Fruit fly (Drosophila melanogaster) whole organism, embryonic: Measurements from ENCODE around the gene superdeath.
A peak's percentile ranks its signal among the peaks of the same experiment; 100 is the strongest.

ENCODE experiments used
- CG11247 ChIP-seq: fragments of 200-800 bp; sonication (Bioruptor generic); IDR thresholded peaks from 2 replicates; pipeline ENCODE4 v1.3.6; 2022; ENCODE audit warnings: missing biosample characterization, missing genetic modification characterization
- CG12071 ChIP-seq: fragments of 200-800 bp; sonication (Bioruptor generic); optimal IDR thresholded peaks from 3 replicates; lab custom pipeline; 2018; ENCODE audit warnings: missing biosample characterization, mild to moderate bottlenecking, missing genetic modification characterization
- CG15269 ChIP-seq: fragments of 200-800 bp; sonication (Bioruptor generic); optimal IDR thresholded peaks from 2 replicates; lab custom pipeline; 2018; ENCODE audit warnings: missing biosample characterization, mild to moderate bottlenecking, missing genetic modification characterization, moderate library complexity
- CG15514 ChIP-seq: fragments of 200-800 bp; sonication (Bioruptor generic); optimal IDR thresholded peaks from 3 replicates; lab custom pipeline; 2017; ENCODE audit warnings: missing biosample characterization, missing genetic modification characterization, mild to moderate bottlenecking, moderate library complexity, missing genetic modification reagents
- CG16779 ChIP-seq: fragments of 200-800 bp; sonication (Bioruptor generic); IDR thresholded peaks from 2 replicates; pipeline ENCODE4 v1.3.6; 2022; ENCODE audit warnings: missing biosample characterization, missing genetic modification characterization
- CG18599 ChIP-seq: fragments of 200-800 bp; sonication (Bioruptor generic); optimal IDR thresholded peaks from 3 replicates; lab custom pipeline; 2017; ENCODE audit warnings: missing biosample characterization, missing genetic modification characterization, mild to moderate bottlenecking, moderate library complexity, missing genetic modification reagents
- CG18619 ChIP-seq: fragments of 200-800 bp; sonication (Bioruptor generic); optimal IDR thresholded peaks from 3 replicates; lab custom pipeline; 2017; ENCODE audit warnings: missing biosample characterization, mild to moderate bottlenecking, missing genetic modification characterization
- CG7556 ChIP-seq: fragments of 200-800 bp; sonication (Bioruptor generic); optimal IDR thresholded peaks from 2 replicates; lab custom pipeline; 2017; ENCODE audit warnings: missing biosample characterization, mild to moderate bottlenecking, missing genetic modification characterization
- CG8290 ChIP-seq, 3 experiments: fragments of 200-800 bp; sonication (Bioruptor generic); optimal IDR thresholded peaks; 2 replicates each; lab custom pipeline; 2016 to 2019; ENCODE audit warnings: missing biosample characterization in 3 of 3, missing genetic modification characterization in 3 of 3, mild to moderate bottlenecking in 2 of 3, moderate library complexity in 1 of 3
- Deaf1 ChIP-seq: fragments of 200-800 bp; optimal IDR thresholded peaks from 3 replicates; lab custom pipeline; 2019; ENCODE audit warnings: missing biosample characterization, mild to moderate bottlenecking, missing genetic modification characterization, moderate library complexity
- Hmr ChIP-seq: fragments of 200-800 bp; sonication (Bioruptor generic); optimal IDR thresholded peaks from 3 replicates; lab custom pipeline; 2017; ENCODE audit warnings: mild to moderate bottlenecking, missing biosample characterization, missing genetic modification reagents, missing genetic modification characterization
- Med ChIP-seq: fragments of 200-800 bp; sonication (Bioruptor generic); peaks from one replicate; lab custom pipeline; 2016; ENCODE audit warnings: missing biosample characterization, missing genetic modification characterization, mild to moderate bottlenecking, inconsistent platforms, moderate library complexity
- abd-A ChIP-seq: fragments of 200-800 bp; sonication (Bioruptor generic); optimal IDR thresholded peaks from 3 replicates; lab custom pipeline; 2019; ENCODE audit warnings: missing biosample characterization, mild to moderate bottlenecking, missing genetic modification characterization, moderate library complexity
- az2 ChIP-seq: fragments of 200-800 bp; sonication (Bioruptor generic); optimal IDR thresholded peaks from 3 replicates; lab custom pipeline; 2016; ENCODE audit warnings: missing biosample characterization, missing genetic modification characterization
- chinmo ChIP-seq: fragments of 200-800 bp; sonication (Bioruptor generic); IDR thresholded peaks from 4 replicates; pipeline ENCODE4 v1.3.6; 2022; ENCODE audit warnings: missing biosample characterization, missing genetic modification characterization; ENCODE audit not compliant: partially characterized antibody
- crol ChIP-seq: fragments of 200-800 bp; sonication (Bioruptor generic); IDR thresholded peaks from 2 replicates; pipeline ENCODE4 v1.3.6; 2022; ENCODE audit warnings: missing biosample characterization, missing genetic modification characterization
- ewg ChIP-seq: fragments of 200-800 bp; sonication (Bioruptor generic); optimal IDR thresholded peaks from 3 replicates; lab custom pipeline; 2017; ENCODE audit warnings: mild to moderate bottlenecking, missing biosample characterization, missing genetic modification reagents, missing genetic modification characterization
- gem ChIP-seq: fragments of 200-800 bp; sonication (Bioruptor generic); optimal IDR thresholded peaks from 2 replicates; lab custom pipeline; 2019; ENCODE audit warnings: missing biosample characterization, mild to moderate bottlenecking, missing genetic modification characterization, moderate library complexity
- row ChIP-seq: fragments of 200-800 bp; sonication (Bioruptor generic); IDR thresholded peaks from 3 replicates; pipeline ENCODE4 v1.3.6; 2022; ENCODE audit warnings: missing biosample characterization, missing genetic modification characterization

superdeath gene

dm6 chr3R:29190984-29191383 lies 52.5 kb downstream of the superdeath start (continued):
- no peak for TF ChIP-seq az2 (GFP tag; lab: Kevin White, UChicago)
- TF ChIP-seq, all 482 proteins: peak for 6

dm6 chr3R:29194957-29195356 lies 56.5 kb downstream of the superdeath start, which contains the start of gene jus:
TSS of gene jus (minus strand) at chr3R:29194994.
- TF ChIP-seq CG18619, result peak; percentile 9
- TF ChIP-seq CG11247, result no peak
- peak; percentile 14 for TF ChIP-seq abd-A (tag; lab: Kevin White, UChicago)
- TF ChIP-seq CG15269 (tag; lab: Kevin White, UChicago), result no peak
- TF ChIP-seq ewg, result peak; percentile 76
- peak; percentile 15 for TF ChIP-seq CG15514
- peak; percentile 73 for TF ChIP-seq Deaf1 (tag; lab: Kevin White, UChicago)
- peak; percentile 55 for TF ChIP-seq Med
- no peak for TF ChIP-seq CG8290 (GFP tag; optimal IDR thresholded peaks at IDR 0.05; lab: Kevin White, UChicago)
- TF ChIP-seq CG8290 (tag; optimal IDR thresholded peaks at IDR 0.05; lab: Kevin White, UChicago), result no peak
- TF ChIP-seq CG18599 (GFP tag; lab: Kevin White, UChicago), result peak; percentile 18
- no peak for TF ChIP-seq gem
- peak; percentile 89 for TF ChIP-seq crol (GFP tag; lab: Robert Waterston, UW)
- 0 out of 4 replicates have a peak, but pooled peaks have one; percentile 44 for TF ChIP-seq chinmo (GFP tag; lab: Robert Waterston, UW)
- peak; percentile 33 for TF ChIP-seq CG7556
- TF ChIP-seq CG16779 (GFP tag; lab: Robert Waterston, UW), result 0 out of 2 replicates have a peak, but pooled peaks have one; percentile 45
- no peak for TF ChIP-seq CG12071 (GFP tag; lab: Kevin White, UChicago)
- peak; percentile 35 for TF ChIP-seq Hmr (GFP tag; lab: Kevin White, UChicago)
- 0 out of 3 replicates have a peak, but pooled peaks have one; percentile 17 for TF ChIP-seq row
- TF ChIP-seq, all 482 proteins: peak for 13
